Worm (Caenorhabditis elegans) whole organism, L1 larva: ENCODE data around the gene acr-18.

Experiments used
- C04F5.9 ChIP-seq: sonication (generic microtip); optimal IDR thresholded peaks from 2 replicates; lab custom pipeline; 2016; ENCODE audit warnings: missing genetic modification characterization, missing compliant biosample characterization
- alr-1 ChIP-seq: fragments of 200-800 bp; sonication (Bioruptor generic); optimal IDR thresholded peaks from 2 replicates; lab custom pipeline; 2018; ENCODE audit warnings: borderline replicate concordance, mild to moderate bottlenecking, missing genetic modification characterization, missing compliant biosample characterization
- aly-2 ChIP-seq: fragments of 150-350 bp; optimal IDR thresholded peaks from 2 replicates; lab custom pipeline; 2014; ENCODE audit warnings: missing biosample characterization, missing genetic modification characterization
- blmp-1 ChIP-seq: fragments of 150-350 bp; optimal IDR thresholded peaks from 2 replicates; lab custom pipeline; 2014; ENCODE audit warnings: missing biosample characterization, missing genetic modification characterization
- ceh-8 ChIP-seq: fragments of 200-800 bp; sonication (Bioruptor generic); optimal IDR thresholded peaks from 2 replicates; lab custom pipeline; 2018; ENCODE audit warnings: mild to moderate bottlenecking, missing genetic modification characterization, moderate library complexity, missing compliant biosample characterization
- ceh-82 ChIP-seq, 3 experiments: fragments of 150-350 bp in 1 of 3; sonication (generic microtip) in 2 of 3; optimal IDR thresholded peaks; 2 replicates each; lab custom pipeline; 2014 to 2017; ENCODE audit warnings: missing biosample characterization in 3 of 3, missing genetic modification characterization in 3 of 3
- ceh-88 ChIP-seq: fragments of 200-800 bp; sonication (Bioruptor generic); IDR thresholded peaks from 2 replicates; pipeline ENCODE4 v1.3.6; 2022; ENCODE audit warnings: missing genetic modification characterization, missing compliant biosample characterization
- ces-1 ChIP-seq: fragments of 150-350 bp; optimal IDR thresholded peaks from 2 replicates; lab custom pipeline; 2014; ENCODE audit warnings: missing biosample characterization, missing genetic modification reagents, missing genetic modification characterization
- efl-1 ChIP-seq, 4 experiments: fragments of 150-350 bp; optimal IDR thresholded peaks in 3 of 4; peaks in 1 of 4; 1 replicate in 1 of 4; 2 replicates in 3 of 4; lab custom pipeline; 2014; ENCODE audit warnings: missing biosample characterization in 2 of 4, missing genetic modification characterization in 2 of 4, missing genetic modification reagents in 2 of 4
- efl-3 ChIP-seq: fragments of 200-800 bp; sonication (Bioruptor generic); optimal IDR thresholded peaks from 2 replicates; lab custom pipeline; 2018; ENCODE audit warnings: mild to moderate bottlenecking, missing genetic modification characterization, missing compliant biosample characterization
- egl-13 ChIP-seq: sonication (generic microtip); optimal IDR thresholded peaks from 2 replicates; lab custom pipeline; 2016; ENCODE audit warnings: missing genotype, missing genetic modification reagents, missing genetic modification characterization, missing compliant biosample characterization
- elt-2 ChIP-seq: sonication (generic microtip); optimal IDR thresholded peaks from 2 replicates; lab custom pipeline; 2016; ENCODE audit warnings: missing genetic modification characterization, mild to moderate bottlenecking, inconsistent platforms, missing compliant biosample characterization, missing genetic modification reagents
- elt-3 ChIP-seq, 6 experiments: fragments of 150-350 bp in 1 of 6; sonication (generic microtip); optimal IDR thresholded peaks; 2 replicates each; lab custom pipeline; 2017 to 2018; ENCODE audit warnings: missing biosample characterization in 6 of 6, missing genetic modification characterization in 6 of 6, inconsistent platforms in 1 of 6
- ets-5 ChIP-seq: fragments of 200-800 bp; sonication (Bioruptor generic); IDR thresholded peaks from 2 replicates; pipeline ENCODE4 v1.3.6; 2022; ENCODE audit warnings: missing genetic modification characterization, missing compliant biosample characterization
- grh-1 ChIP-seq: fragments of 200-800 bp; sonication (Bioruptor generic); IDR thresholded peaks from 2 replicates; pipeline ENCODE4 v1.3.6; 2022; ENCODE audit warnings: missing genetic modification reagents, missing genetic modification characterization, missing compliant biosample characterization
- hlh-4 ChIP-seq: sonication (generic microtip); optimal IDR thresholded peaks from 2 replicates; lab custom pipeline; 2016; ENCODE audit warnings: mild to moderate bottlenecking, missing genetic modification characterization, missing compliant biosample characterization
- irx-1 ChIP-seq: sonication (generic microtip); optimal IDR thresholded peaks from 2 replicates; lab custom pipeline; 2016; ENCODE audit warnings: missing genetic modification characterization, missing compliant biosample characterization
- lin-15B ChIP-seq: fragments of 150-350 bp; sonication (generic microtip); optimal IDR thresholded peaks from 3 replicates; lab custom pipeline; 2014; ENCODE audit warnings: missing biosample characterization, missing genetic modification characterization
- lin-39 ChIP-seq: fragments of 150-350 bp; optimal IDR thresholded peaks from 2 replicates; lab custom pipeline; 2014; ENCODE audit warnings: missing biosample characterization, missing genetic modification reagents, missing genetic modification characterization
- nhr-12 ChIP-seq: sonication (generic microtip); optimal IDR thresholded peaks from 2 replicates; lab custom pipeline; 2017; ENCODE audit warnings: missing biosample characterization, missing genetic modification characterization
- nhr-20 ChIP-seq: sonication (generic microtip); optimal IDR thresholded peaks from 2 replicates; lab custom pipeline; 2016; ENCODE audit warnings: mild to moderate bottlenecking, missing genetic modification characterization, missing compliant biosample characterization
- nhr-76 ChIP-seq: sonication (generic microtip); optimal IDR thresholded peaks from 2 replicates; lab custom pipeline; 2017; ENCODE audit warnings: missing biosample characterization, missing genetic modification characterization
- nhr-84 ChIP-seq: sonication (generic microtip); optimal IDR thresholded peaks from 2 replicates; lab custom pipeline; 2017; ENCODE audit warnings: missing biosample characterization, missing genetic modification characterization
- nhr-90 ChIP-seq: sonication (generic microtip); optimal IDR thresholded peaks from 2 replicates; lab custom pipeline; 2016; ENCODE audit warnings: mild to moderate bottlenecking, missing genetic modification characterization, missing compliant biosample characterization; ENCODE audit not compliant: poor library complexity
- rnt-1 ChIP-seq: sonication (generic microtip); optimal IDR thresholded peaks from 2 replicates; lab custom pipeline; 2016; ENCODE audit warnings: mild to moderate bottlenecking, missing genetic modification characterization, moderate library complexity, missing compliant biosample characterization
- skn-1 ChIP-seq: fragments of 150-350 bp; optimal IDR thresholded peaks from 2 replicates; lab custom pipeline; 2014; ENCODE audit warnings: missing biosample characterization, missing genetic modification characterization
- snu-23 ChIP-seq: sonication (generic microtip); optimal IDR thresholded peaks from 2 replicates; lab custom pipeline; 2016; ENCODE audit warnings: missing genetic modification characterization, missing compliant biosample characterization
- sptf-1 ChIP-seq: fragments of 150-350 bp; optimal IDR thresholded peaks from 2 replicates; lab custom pipeline; 2014; ENCODE audit warnings: missing biosample characterization, missing genetic modification characterization
- sup-37 ChIP-seq: fragments of 200-800 bp; sonication (Bioruptor generic); optimal IDR thresholded peaks from 2 replicates; lab custom pipeline; 2018; ENCODE audit warnings: mild to moderate bottlenecking, missing genetic modification characterization, missing compliant biosample characterization
- tlp-1 ChIP-seq: fragments of 150-350 bp; optimal IDR thresholded peaks from 2 replicates; lab custom pipeline; 2014; ENCODE audit warnings: missing biosample characterization, missing genetic modification characterization
- unc-130 ChIP-seq: fragments of 150-350 bp; optimal IDR thresholded peaks from 2 replicates; lab custom pipeline; 2017; ENCODE audit warnings: missing biosample characterization, missing genetic modification characterization, inconsistent platforms
- unc-30 ChIP-seq: sonication (generic microtip); optimal IDR thresholded peaks from 2 replicates; lab custom pipeline; 2017; ENCODE audit warnings: missing biosample characterization, missing genetic modification characterization
- unc-62 ChIP-seq: fragments of 150-350 bp; optimal IDR thresholded peaks from 2 replicates; lab custom pipeline; 2014; ENCODE audit warnings: missing biosample characterization, missing genetic modification reagents, missing genetic modification characterization
- unc-86 ChIP-seq: sonication (generic microtip); optimal IDR thresholded peaks from 2 replicates; lab custom pipeline; 2016; ENCODE audit warnings: missing genetic modification characterization, missing compliant biosample characterization
- zip-4 ChIP-seq: fragments of 200-800 bp; sonication (Bioruptor generic); optimal IDR thresholded peaks from 2 replicates; lab custom pipeline; 2018; ENCODE audit warnings: mild to moderate bottlenecking, missing genetic modification characterization, moderate library complexity, missing compliant biosample characterization
- ztf-11 ChIP-seq, 2 experiments: sonication (generic microtip); optimal IDR thresholded peaks; 2 replicates each; lab custom pipeline; 2016 to 2017; ENCODE audit warnings: missing genetic modification characterization in 2 of 2, missing biosample characterization in 1 of 2, missing compliant biosample characterization in 1 of 2

acr-18 gene

DNA sequence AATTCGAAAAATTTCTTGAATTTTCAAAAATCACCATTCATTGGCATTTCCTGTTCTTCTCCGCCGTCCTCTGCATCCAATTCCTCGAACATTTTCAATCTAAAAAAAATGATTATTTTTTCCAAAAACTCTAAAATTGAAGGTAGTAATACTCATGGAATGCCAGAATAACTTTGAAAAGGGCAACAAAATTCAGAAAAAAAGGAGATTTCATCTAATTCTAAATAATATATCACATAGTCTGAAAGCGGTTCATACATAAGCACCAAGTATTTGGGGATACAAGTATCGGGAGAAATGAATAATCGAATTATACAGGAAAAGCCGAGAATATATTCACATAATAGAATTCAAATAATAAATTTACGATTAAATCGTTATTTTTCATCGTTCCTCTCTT, 16.4 kb upstream of the acr-18 start, which contains the start of gene mdt-28:
Gene mdt-28 (minus strand): TSS at position 101 of the 400 bp plus-strand sequence.
- TF ChIP-seq alr-1 (tag; lab: Kevin White, UChicago) (no peak), unc-62 (GFP tag; lab: Kevin White, UChicago) (no peak), hlh-4 (tag; lab: Kevin White, UChicago) (no peak), ceh-8 (GFP tag; lab: Kevin White, UChicago) (no peak), ceh-88 (GFP tag; lab: Robert Waterston, UW) (no peak), nhr-20 (no peak), blmp-1 (tag; lab: Kevin White, UChicago) (no peak), nhr-12 (tag; lab: Kevin White, UChicago) (no peak), unc-30 (no peak), irx-1 (tag; lab: Kevin White, UChicago) (no peak), C04F5.9 (tag; lab: Kevin White, UChicago) (no peak), lin-39 (tag; lab: Kevin White, UChicago) (no peak), ceh-82 (tag; optimal IDR thresholded peaks at IDR 0.05; lab: Kevin White, UChicago) (no peak), efl-3 (no peak), grh-1 (GFP tag; lab: Robert Waterston, UW) (no peak), efl-1 (optimal IDR thresholded peaks at IDR 0.05; lab: Kevin White, UChicago) (no peak), efl-1 (GFP tag; optimal IDR thresholded peaks at IDR 0.05 in 1 of 2; lab: Kevin White, UChicago) (no peak), nhr-84 (tag; lab: Kevin White, UChicago) (no peak), nhr-76 (no peak), elt-2 (tag; lab: Kevin White, UChicago) (no peak)

DNA sequence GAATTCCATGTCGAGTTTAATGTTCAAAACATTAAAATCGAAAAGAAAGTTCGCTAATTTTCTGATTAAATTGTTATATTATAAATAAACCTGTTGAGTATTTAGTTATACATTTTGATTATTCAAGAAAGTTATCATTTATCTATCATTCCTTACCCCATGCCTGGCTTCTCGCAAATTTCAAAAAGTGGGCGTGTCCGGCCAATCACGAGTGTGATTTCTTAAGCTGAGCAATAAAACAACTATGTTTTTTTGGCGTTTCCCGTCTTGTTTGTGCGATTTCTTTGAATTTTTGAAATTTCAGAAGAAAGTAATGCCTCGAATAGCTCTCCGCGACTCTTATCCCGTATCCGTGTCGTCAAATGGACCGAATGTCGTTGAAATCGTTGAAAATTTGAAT, 13.7 kb upstream of the acr-18 start, which contains the start of gene fbxa-94:
Gene fbxa-94 (plus strand): TSS at position 301 of the 400 bp plus-strand sequence.
- TF ChIP-seq tlp-1 (tag; lab: Kevin White, UChicago) (no peak), sptf-1 (tag; lab: Kevin White, UChicago) (no peak), ets-5 (GFP tag; lab: Robert Waterston, UW) (no peak), ceh-88 (GFP tag; lab: Robert Waterston, UW) (no peak), lin-15B (tag; lab: Kevin White, UChicago) (no peak), snu-23 (GFP tag; lab: Kevin White, UChicago) (no peak), lin-39 (tag; lab: Kevin White, UChicago) (no peak), rnt-1 (no peak), sup-37 (GFP tag; lab: Kevin White, UChicago) (no peak), unc-62 (GFP tag; lab: Kevin White, UChicago) (no peak), aly-2 (tag; lab: Kevin White, UChicago) (no peak), zip-4 (GFP tag; lab: Kevin White, UChicago) (no peak), ztf-11 (tag; optimal IDR thresholded peaks at IDR 0.05; lab: Kevin White, UChicago) (no peak), ces-1 (GFP tag; lab: Kevin White, UChicago) (no peak), ceh-8 (GFP tag; lab: Kevin White, UChicago) (no peak), alr-1 (tag; lab: Kevin White, UChicago) (no peak), unc-130 (tag; lab: Kevin White, UChicago) (no peak), egl-13 (tag; lab: Kevin White, UChicago) (no peak), unc-86 (no peak), elt-3 (tag; optimal IDR thresholded peaks at IDR 0.05; lab: Kevin White, UChicago) (no peak)

DNA sequence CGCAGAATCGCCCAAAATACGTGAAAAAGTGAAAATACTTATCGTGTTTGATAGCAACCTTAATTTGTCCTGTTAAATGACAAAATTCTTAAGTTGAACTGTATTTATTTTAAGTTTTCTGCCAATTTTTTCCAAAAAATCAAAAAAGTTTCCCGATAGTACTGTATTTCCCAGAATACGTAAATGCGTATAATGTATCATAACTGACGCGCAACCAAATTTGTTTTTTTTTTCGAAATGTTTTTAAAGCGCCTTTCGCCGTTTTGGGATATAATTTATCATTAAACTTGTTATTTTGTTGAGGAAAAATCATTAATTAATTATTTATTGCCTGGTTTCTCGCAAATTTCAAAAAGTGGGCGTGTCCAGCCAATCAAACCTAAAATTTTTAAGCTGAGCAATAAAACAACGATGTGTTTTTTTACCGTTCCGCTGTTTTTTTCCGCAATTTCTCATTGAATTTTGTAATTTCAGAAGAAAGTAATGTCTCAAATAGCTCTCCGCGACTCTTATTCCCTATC, 12.1 kb upstream of the acr-18 start, which contains the start of gene fbxa-95:
Gene fbxa-95 (plus strand): TSS at position 471 of the 521 bp plus-strand sequence.
- TF ChIP-seq skn-1 = no peak
- no peak for TF ChIP-seq unc-86
- no peak for TF ChIP-seq nhr-12 (tag; lab: Kevin White, UChicago)
- no peak for TF ChIP-seq nhr-90 (tag; lab: Kevin White, UChicago)
